Worm (Caenorhabditis elegans): ENCODE measurements around the gene C50F4.8.

ce11 chrV:9563585-9563984 is 44.9 kb upstream of the C50F4.8 start:
- TF ChIP-seq ceh-16 (tag; optimal IDR thresholded peaks at IDR 0.05), result no peak
- TF ChIP-seq lin-15B (tag; optimal IDR thresholded peaks at IDR 0.05), result no peak
- no peak for TF ChIP-seq ztf-11 (tag; optimal IDR thresholded peaks at IDR 0.05)
- no peak for TF ChIP-seq nhr-77 (tag; optimal IDR thresholded peaks at IDR 0.05)
